Fruit fly (Drosophila melanogaster) whole organism, embryonic: Measurements from ENCODE around the gene Nost.

Source experiments
- Aef1 ChIP-seq: fragments of 200-800 bp; sonication (Bioruptor generic); IDR thresholded peaks from 3 replicates; pipeline ENCODE4 v1.3.6; 2022; ENCODE audit warnings: missing biosample characterization, missing genetic modification characterization
- Atf6 ChIP-seq: fragments of 200-800 bp; sonication (Bioruptor generic); IDR thresholded peaks from 2 replicates; pipeline ENCODE4 v1.3.6; 2022; ENCODE audit warnings: missing biosample characterization, missing genetic modification characterization
- Bgb ChIP-seq: fragments of 200-800 bp; sonication (Bioruptor generic); IDR thresholded peaks from 2 replicates; pipeline ENCODE4 v1.3.6; 2022; ENCODE audit warnings: missing biosample characterization, missing genetic modification characterization; ENCODE audit not compliant: partially characterized antibody
- CG11504 ChIP-seq: fragments of 200-800 bp; sonication (Bioruptor generic); optimal IDR thresholded peaks from 3 replicates; lab custom pipeline; 2019; ENCODE audit warnings: missing biosample characterization, mild to moderate bottlenecking, missing genetic modification characterization, moderate library complexity
- CG12391 ChIP-seq: fragments of 200-800 bp; sonication (Bioruptor generic); optimal IDR thresholded peaks from 3 replicates; lab custom pipeline; 2018; ENCODE audit warnings: missing biosample characterization, mild to moderate bottlenecking, missing genetic modification characterization, moderate library complexity
- CG12769 ChIP-seq: fragments of 200-800 bp; sonication (Bioruptor generic); optimal IDR thresholded peaks from 2 replicates; lab custom pipeline; 2019; ENCODE audit warnings: missing biosample characterization, mild to moderate bottlenecking, missing genetic modification characterization, moderate library complexity
- CG13624 ChIP-seq: fragments of 200-800 bp; sonication (Bioruptor generic); optimal IDR thresholded peaks from 2 replicates; lab custom pipeline; 2016; ENCODE audit warnings: missing biosample characterization, missing genetic modification characterization
- CG13894 ChIP-seq: fragments of 200-800 bp; sonication (Bioruptor generic); optimal IDR thresholded peaks from 3 replicates; lab custom pipeline; 2018; ENCODE audit warnings: missing biosample characterization, mild to moderate bottlenecking, missing genetic modification characterization, moderate library complexity
- CG14441 ChIP-seq: fragments of 200-800 bp; sonication (Bioruptor generic); IDR thresholded peaks from 2 replicates; pipeline ENCODE4 v1.3.6; 2022; ENCODE audit warnings: missing biosample characterization, missing genetic modification characterization
- CG17328 ChIP-seq: fragments of 200-800 bp; sonication (Bioruptor generic); IDR thresholded peaks from 2 replicates; pipeline ENCODE4 v1.3.6; 2022; ENCODE audit warnings: missing biosample characterization, missing genetic modification characterization
- CG17385 ChIP-seq: fragments of 200-800 bp; sonication (Bioruptor generic); optimal IDR thresholded peaks from 3 replicates; lab custom pipeline; 2018; ENCODE audit warnings: missing biosample characterization, mild to moderate bottlenecking, missing genetic modification characterization
- CG1832 ChIP-seq: fragments of 200-800 bp; sonication (Bioruptor generic); optimal IDR thresholded peaks from 2 replicates; lab custom pipeline; 2017; ENCODE audit warnings: missing biosample characterization, mild to moderate bottlenecking, missing genetic modification characterization, inconsistent platforms
- CG2712 ChIP-seq: fragments of 200-800 bp; optimal IDR thresholded peaks from 3 replicates; lab custom pipeline; 2019; ENCODE audit warnings: missing biosample characterization, mild to moderate bottlenecking, missing genetic modification characterization, moderate library complexity
- CG30403 ChIP-seq: fragments of 200-800 bp; sonication (Bioruptor generic); optimal IDR thresholded peaks from 3 replicates; lab custom pipeline; 2016; ENCODE audit warnings: missing biosample characterization, missing genetic modification characterization
- CG4424 ChIP-seq: fragments of 200-800 bp; sonication (Bioruptor generic); optimal IDR thresholded peaks from 3 replicates; lab custom pipeline; 2016; ENCODE audit warnings: missing biosample characterization, missing genetic modification characterization
- CG7839 ChIP-seq: fragments of 200-800 bp; sonication (Bioruptor generic); optimal IDR thresholded peaks from 3 replicates; lab custom pipeline; 2018; ENCODE audit warnings: missing biosample characterization, mild to moderate bottlenecking, missing genetic modification characterization, moderate library complexity
- CG8290 ChIP-seq, 3 experiments: fragments of 200-800 bp; sonication (Bioruptor generic); optimal IDR thresholded peaks; 2 replicates each; lab custom pipeline; 2016 to 2019; ENCODE audit warnings: missing biosample characterization in 3 of 3, missing genetic modification characterization in 3 of 3, mild to moderate bottlenecking in 2 of 3, moderate library complexity in 1 of 3
- CG9215 ChIP-seq: fragments of 200-800 bp; sonication (Bioruptor generic); IDR thresholded peaks from 2 replicates; pipeline ENCODE4 v1.3.6; 2022; ENCODE audit warnings: missing biosample characterization, missing genetic modification characterization
- CG9817 ChIP-seq: fragments of 200-800 bp; sonication (Bioruptor generic); optimal IDR thresholded peaks from 2 replicates; lab custom pipeline; 2018; ENCODE audit warnings: missing biosample characterization, mild to moderate bottlenecking, missing genetic modification characterization, moderate library complexity
- CoRest ChIP-seq: fragments of 200-800 bp; sonication (Bioruptor generic); optimal IDR thresholded peaks from 3 replicates; lab custom pipeline; 2018; ENCODE audit warnings: missing biosample characterization, mild to moderate bottlenecking, missing genetic modification characterization, moderate library complexity
- Fer3 ChIP-seq: fragments of 200-800 bp; sonication (Bioruptor generic); optimal IDR thresholded peaks from 2 replicates; lab custom pipeline; 2018; ENCODE audit warnings: missing biosample characterization, mild to moderate bottlenecking, missing genetic modification characterization, moderate library complexity
- HLH3B ChIP-seq: fragments of 200-800 bp; sonication (Bioruptor generic); IDR thresholded peaks from 2 replicates; pipeline ENCODE4 v1.3.6; 2022; ENCODE audit warnings: missing biosample characterization, missing genetic modification characterization
- Hr3 ChIP-seq: fragments of 200-800 bp; sonication (Bioruptor generic); optimal IDR thresholded peaks from 3 replicates; lab custom pipeline; 2016; ENCODE audit warnings: missing biosample characterization, missing genetic modification characterization
- Med ChIP-seq: fragments of 200-800 bp; sonication (Bioruptor generic); peaks from one replicate; lab custom pipeline; 2016; ENCODE audit warnings: missing biosample characterization, missing genetic modification characterization, mild to moderate bottlenecking, inconsistent platforms, moderate library complexity
- Meics ChIP-seq: fragments of 200-800 bp; sonication (Bioruptor generic); optimal IDR thresholded peaks from 2 replicates; lab custom pipeline; 2017; ENCODE audit warnings: missing biosample characterization, mild to moderate bottlenecking, missing genetic modification characterization
- Ptx1 ChIP-seq: fragments of 200-800 bp; sonication (Bioruptor generic); IDR thresholded peaks from 2 replicates; pipeline ENCODE4 v1.3.6; 2022; ENCODE audit warnings: missing biosample characterization, missing genetic modification characterization
- Rfx ChIP-seq: fragments of 200-800 bp; sonication (Bioruptor generic); IDR thresholded peaks from 2 replicates; pipeline ENCODE4 v1.3.6; 2022; ENCODE audit warnings: missing biosample characterization, missing genetic modification characterization
- Xrp1 ChIP-seq: fragments of 200-800 bp; sonication (Bioruptor generic); IDR thresholded peaks from 2 replicates; pipeline ENCODE4 v1.3.6; 2022; ENCODE audit warnings: missing biosample characterization, missing genetic modification characterization
- ci ChIP-seq: fragments of 200-800 bp; sonication (Bioruptor generic); IDR thresholded peaks from 3 replicates; pipeline ENCODE4 v1.3.6; 2022; ENCODE audit warnings: missing biosample characterization, missing genetic modification characterization
- croc ChIP-seq: fragments of 200-800 bp; sonication (Bioruptor generic); conservative IDR thresholded peaks from 3 replicates; pipeline ENCODE4 v1.3.6; 2022; ENCODE audit warnings: missing biosample characterization, missing genetic modification characterization
- da ChIP-seq: fragments of 200-800 bp; sonication (Bioruptor generic); optimal IDR thresholded peaks from 2 replicates; lab custom pipeline; 2016; ENCODE audit warnings: missing biosample characterization, missing genetic modification characterization
- dmrt99B ChIP-seq: fragments of 200-800 bp; sonication (Bioruptor generic); optimal IDR thresholded peaks from 2 replicates; lab custom pipeline; 2018; ENCODE audit warnings: missing biosample characterization, mild to moderate bottlenecking, missing genetic modification characterization, moderate library complexity
- dysf ChIP-seq: fragments of 200-800 bp; sonication (Bioruptor generic); IDR thresholded peaks from 3 replicates; pipeline ENCODE4 v1.3.6; 2022; ENCODE audit warnings: missing biosample characterization, missing genetic modification characterization
- fd96Cb ChIP-seq: fragments of 200-800 bp; sonication (Bioruptor generic); optimal IDR thresholded peaks from 2 replicates; lab custom pipeline; 2018; ENCODE audit warnings: missing biosample characterization, mild to moderate bottlenecking, missing genetic modification characterization, moderate library complexity
- grau ChIP-seq: fragments of 200-800 bp; optimal IDR thresholded peaks from 3 replicates; lab custom pipeline; 2019; ENCODE audit warnings: missing biosample characterization, mild to moderate bottlenecking, missing genetic modification characterization, moderate library complexity
- ind ChIP-seq: fragments of 200-800 bp; sonication (Bioruptor generic); optimal IDR thresholded peaks from 3 replicates; lab custom pipeline; 2016; ENCODE audit warnings: missing biosample characterization, missing genetic modification characterization
- lmd ChIP-seq: fragments of 200-800 bp; sonication (Bioruptor generic); IDR thresholded peaks from 2 replicates; pipeline ENCODE4 v1.3.6; 2022; ENCODE audit warnings: missing biosample characterization, missing genetic modification characterization
- nom ChIP-seq: fragments of 200-800 bp; sonication (Bioruptor generic); optimal IDR thresholded peaks from 2 replicates; lab custom pipeline; 2017; ENCODE audit warnings: missing biosample characterization, missing genetic modification characterization, mild to moderate bottlenecking, moderate library complexity, missing genetic modification reagents
- phol ChIP-seq: fragments of 200-800 bp; sonication (Bioruptor generic); optimal IDR thresholded peaks from 3 replicates; lab custom pipeline; 2018; ENCODE audit warnings: missing biosample characterization, mild to moderate bottlenecking, missing genetic modification characterization, moderate library complexity
- prd ChIP-seq, 3 experiments: fragments of >200 bp in 2 of 3; fragments of 200-800 bp in 1 of 3; sonication (Bioruptor generic) in 1 of 3; optimal IDR thresholded peaks in 2 of 3; IDR thresholded peaks in 1 of 3; 2 replicates in 2 of 3; 3 replicates in 1 of 3; pipeline versions ENCODE4 v1.3.6 to Lab custom; 2017 to 2022; ENCODE audit warnings: missing biosample characterization in 1 of 3, missing genetic modification characterization in 1 of 3
- row ChIP-seq: fragments of 200-800 bp; sonication (Bioruptor generic); IDR thresholded peaks from 3 replicates; pipeline ENCODE4 v1.3.6; 2022; ENCODE audit warnings: missing biosample characterization, missing genetic modification characterization
- slbo ChIP-seq: fragments of 200-800 bp; sonication (Bioruptor generic); IDR thresholded peaks from 2 replicates; pipeline ENCODE4 v1.3.6; 2022; ENCODE audit warnings: missing biosample characterization, missing genetic modification characterization
- tio ChIP-seq: fragments of 200-800 bp; sonication (Bioruptor generic); optimal IDR thresholded peaks from 2 replicates; lab custom pipeline; 2017; ENCODE audit warnings: missing biosample characterization, missing genetic modification characterization, inconsistent platforms
- ttk ChIP-seq: fragments of 200-800 bp; sonication (Bioruptor generic); IDR thresholded peaks from 2 replicates; pipeline ENCODE4 v2.1.2; 2022; ENCODE audit warnings: missing biosample characterization, missing genetic modification characterization
- unpg ChIP-seq: fragments of 200-800 bp; sonication (Bioruptor generic); optimal IDR thresholded peaks from 3 replicates; lab custom pipeline; 2018; ENCODE audit warnings: missing biosample characterization, mild to moderate bottlenecking, missing genetic modification characterization, moderate library complexity
- vvl ChIP-seq: fragments of 200-800 bp; sonication (Bioruptor generic); IDR thresholded peaks from 2 replicates; pipeline ENCODE4 v1.3.6; 2022; ENCODE audit warnings: missing biosample characterization, missing genetic modification characterization
- zfh1 ChIP-seq: fragments of 200-800 bp; sonication (Bioruptor generic); IDR thresholded peaks from 3 replicates; pipeline ENCODE4 v1.3.6; 2022; ENCODE audit warnings: missing biosample characterization, missing genetic modification characterization

The Nost gene

dm6 chrX:9066802-9067489, 36.9 kb downstream of the Nost start (continued):
- TF ChIP-seq Fer3 (peak; percentile 29), ci (GFP tag; lab: Robert Waterston, UW) (0 out of 3 replicates have a peak, but pooled peaks have one; percentile 17), Bgb (GFP tag; lab: Robert Waterston, UW) (no peak), slbo (GFP tag; lab: Robert Waterston, UW) (peak; percentile 56), grau (tag; lab: Kevin White, UChicago) (peak; percentile 29), row (GFP tag; lab: Robert Waterston, UW) (peak; percentile 56), HLH3B (GFP tag; lab: Robert Waterston, UW) (peak; percentile 45; the same call in 1 of the 2 replicates), CG30403 (peak; percentile 27), ind (GFP tag; lab: Kevin White, UChicago) (peak; percentile 31), da (GFP tag; lab: Kevin White, UChicago) (no peak), CG1832 (GFP tag; lab: Kevin White, UChicago) (no peak), Meics (peak; percentile 10), CG13624 (GFP tag; lab: Kevin White, UChicago) (no peak), croc (GFP tag; lab: Robert Waterston, UW) (0 out of 3 replicates have a peak, but pooled peaks have one; percentile 18), prd (optimal IDR thresholded peaks at IDR 0.05; lab: Kevin White, UChicago) (no peak), prd (GFP tag; IDR thresholded peaks at IDR 0.05; lab: Robert Waterston, UW) (peak; percentile 54; the same call in 2 of the 3 replicates), CG14441 (GFP tag; lab: Robert Waterston, UW) (peak; percentile 47; the same call in 1 of the 2 replicates), zfh1 (0 out of 3 replicates have a peak, but pooled peaks have one; percentile 21), ttk (GFP tag; lab: Robert Waterston, UW) (no peak), dmrt99B (tag; lab: Kevin White, UChicago) (peak; percentile 47), CG7839 (tag; lab: Kevin White, UChicago) (peak; percentile 48), phol (tag; lab: Kevin White, UChicago) (peak; percentile 36), dysf (GFP tag; lab: Robert Waterston, UW) (peak; percentile 49; the same call in 2 of the 3 replicates), CG2712 (tag; lab: Kevin White, UChicago) (peak; percentile 11), lmd (GFP tag; lab: Robert Waterston, UW) (peak; percentile 27; the same call in 1 of the 2 replicates), CG9817 (peak; percentile 12), CG4424 (GFP tag; lab: Kevin White, UChicago) (peak; percentile 7), Ptx1 (GFP tag; lab: Robert Waterston, UW) (peak; percentile 61), unpg (GFP tag; lab: Kevin White, UChicago) (peak; percentile 42), CG8290 (GFP tag; optimal IDR thresholded peaks at IDR 0.05; lab: Kevin White, UChicago) (no peak), CG8290 (tag; optimal IDR thresholded peaks at IDR 0.05; lab: Kevin White, UChicago) (peak in 1 of 2 experiments; percentile 3), CG12391 (tag; lab: Kevin White, UChicago) (peak; percentile 11), CG17328 (peak; percentile 36; the same call in 1 of the 2 replicates), CG9215 (peak; percentile 26; the same call in 1 of the 2 replicates), CG12769 (tag; lab: Kevin White, UChicago) (peak; percentile 0), fd96Cb (tag; lab: Kevin White, UChicago) (peak; percentile 26), vvl (peak; percentile 32; the same call in 1 of the 2 replicates), CoRest (tag; lab: Kevin White, UChicago) (peak; percentile 3), Rfx (GFP tag; lab: Robert Waterston, UW) (peak; percentile 58), Xrp1 (GFP tag; lab: Robert Waterston, UW) (peak; percentile 46; the same call in 1 of the 2 replicates), CG11504 (tag; lab: Kevin White, UChicago) (peak; percentile 38), Med (GFP tag; lab: Kevin White, UChicago) (peak; percentile 43), tio (GFP tag; lab: Kevin White, UChicago) (no peak), CG13894 (tag; lab: Kevin White, UChicago) (no peak), nom (GFP tag; lab: Kevin White, UChicago) (peak; percentile 63), CG17385 (GFP tag; lab: Kevin White, UChicago) (peak; percentile 35), Hr3 (GFP tag; lab: Kevin White, UChicago) (peak; percentile 24), Atf6 (GFP tag; lab: Robert Waterston, UW) (peak; percentile 31; the same call in 1 of the 2 replicates), Aef1 (GFP tag; lab: Robert Waterston, UW) (peak; percentile 41; the same call in 2 of the 3 replicates)
